Fruit fly (Drosophila melanogaster) whole organism, prepupa: ENCODE measurements around the gene Gpdh1.

Source experiments
- CG31627 ChIP-seq: fragments of 200-800 bp; sonication (Bioruptor generic); optimal IDR thresholded peaks from 3 replicates; lab custom pipeline; 2016; ENCODE audit warnings: missing biosample characterization, missing genetic modification characterization
- spab ChIP-seq: fragments of 200-800 bp; sonication (Bioruptor generic); optimal IDR thresholded peaks from 2 replicates; lab custom pipeline; 2017; ENCODE audit warnings: missing biosample characterization, mild to moderate bottlenecking, missing genetic modification characterization, missing genetic modification reagents

dm6 chr2L:5979957-5980861 lies 36.8 kb downstream of the Gpdh1 start:
- TF ChIP-seq spab = no peak
- no peak for TF ChIP-seq CG31627 (GFP tag; lab: Kevin White, UChicago)
